Worm (Caenorhabditis elegans) whole organism, mixed stage, embryonic: ENCODE data around the gene ZK686.1.

ENCODE experiments used
- M03D4.4 ChIP-seq: sonication (generic microtip); optimal IDR thresholded peaks from 2 replicates; lab custom pipeline; 2017; ENCODE audit warnings: mild to moderate bottlenecking, missing genetic modification characterization, missing compliant biosample characterization
- bed-3 ChIP-seq: fragments of 200-800 bp; sonication (Bioruptor generic); optimal IDR thresholded peaks from 3 replicates; lab custom pipeline; 2018; ENCODE audit warnings: mild to moderate bottlenecking, missing genetic modification characterization, moderate library complexity, missing compliant biosample characterization
- blmp-1 ChIP-seq: fragments of 150-350 bp; optimal IDR thresholded peaks from 2 replicates; lab custom pipeline; 2014; ENCODE audit warnings: missing biosample characterization, missing genetic modification characterization
- ceh-39 ChIP-seq: fragments of 150-350 bp; optimal IDR thresholded peaks from 2 replicates; lab custom pipeline; 2014; ENCODE audit warnings: missing biosample characterization, missing genetic modification characterization
- ceh-43 ChIP-seq: fragments of 200-800 bp; sonication (Bioruptor generic); optimal IDR thresholded peaks from 2 replicates; lab custom pipeline; 2018; ENCODE audit warnings: mild to moderate bottlenecking, missing genetic modification characterization, moderate library complexity, missing compliant biosample characterization
- ceh-83 ChIP-seq: fragments of 200-800 bp; sonication (Bioruptor generic); optimal IDR thresholded peaks from 2 replicates; lab custom pipeline; 2018; ENCODE audit warnings: mild to moderate bottlenecking, missing genetic modification characterization, missing compliant biosample characterization
- ces-1 ChIP-seq: fragments of 150-350 bp; optimal IDR thresholded peaks from 2 replicates; lab custom pipeline; 2014; ENCODE audit warnings: missing biosample characterization, missing genetic modification reagents, missing genetic modification characterization
- cnd-1 ChIP-seq: fragments of 200-800 bp; sonication (Bioruptor generic); optimal IDR thresholded peaks from 2 replicates; lab custom pipeline; 2018; ENCODE audit warnings: mild to moderate bottlenecking, missing genetic modification characterization, missing compliant biosample characterization
- drap-1 ChIP-seq: fragments of 200-800 bp; sonication (Bioruptor generic); optimal IDR thresholded peaks from 3 replicates; lab custom pipeline; 2018; ENCODE audit warnings: mild to moderate bottlenecking, missing genetic modification characterization, missing compliant biosample characterization
- elt-1 ChIP-seq: sonication (generic microtip); optimal IDR thresholded peaks from 2 replicates; lab custom pipeline; 2017; ENCODE audit warnings: missing genetic modification characterization, mild to moderate bottlenecking, missing compliant biosample characterization, antibody characterized with exemption, moderate library complexity, borderline replicate concordance; ENCODE audit not compliant: insufficient read depth
- elt-3 ChIP-seq: fragments of 150-350 bp; optimal IDR thresholded peaks from 2 replicates; lab custom pipeline; 2014; ENCODE audit warnings: missing biosample characterization, missing genetic modification characterization
- flh-1 ChIP-seq: fragments of 200-800 bp; sonication (Bioruptor generic); optimal IDR thresholded peaks from 2 replicates; lab custom pipeline; 2018; ENCODE audit warnings: mild to moderate bottlenecking, missing genetic modification characterization, moderate library complexity, missing compliant biosample characterization
- ham-2 ChIP-seq: fragments of 200-800 bp; sonication (Bioruptor generic); optimal IDR thresholded peaks from 2 replicates; lab custom pipeline; 2018; ENCODE audit warnings: mild to moderate bottlenecking, missing genetic modification characterization, missing compliant biosample characterization
- hlh-1 ChIP-seq: fragments of 150-350 bp; optimal IDR thresholded peaks from 2 replicates; lab custom pipeline; 2014; ENCODE audit warnings: missing biosample characterization, missing genetic modification reagents, missing genetic modification characterization
- lin-13 ChIP-seq: fragments of 150-350 bp; optimal IDR thresholded peaks from 2 replicates; lab custom pipeline; 2014; ENCODE audit warnings: missing biosample characterization, missing genetic modification characterization
- lin-32 ChIP-seq: fragments of 200-800 bp; sonication (Bioruptor generic); optimal IDR thresholded peaks from 2 replicates; lab custom pipeline; 2018; ENCODE audit warnings: mild to moderate bottlenecking, missing genetic modification characterization, missing compliant biosample characterization
- lsy-2 ChIP-seq: fragments of 150-350 bp; optimal IDR thresholded peaks from 2 replicates; lab custom pipeline; 2014; ENCODE audit warnings: missing biosample characterization, missing genetic modification characterization
- mab-5 ChIP-seq: fragments of 150-350 bp; optimal IDR thresholded peaks from 2 replicates; lab custom pipeline; 2014; ENCODE audit warnings: missing biosample characterization, missing genetic modification characterization
- mep-1 ChIP-seq: fragments of 150-350 bp; optimal IDR thresholded peaks from 2 replicates; lab custom pipeline; 2017; ENCODE audit warnings: missing biosample characterization, missing genetic modification reagents, missing genetic modification characterization, inconsistent platforms
- mls-2 ChIP-seq: sonication (generic microtip); optimal IDR thresholded peaks from 2 replicates; lab custom pipeline; 2016; ENCODE audit warnings: mild to moderate bottlenecking, missing genetic modification characterization, moderate library complexity, missing compliant biosample characterization
- nhr-12 ChIP-seq: fragments of 150-350 bp; optimal IDR thresholded peaks from 2 replicates; lab custom pipeline; 2014; ENCODE audit warnings: missing biosample characterization, missing genetic modification characterization
- nhr-2 ChIP-seq: fragments of 150-350 bp; optimal IDR thresholded peaks from 2 replicates; lab custom pipeline; 2014; ENCODE audit warnings: missing biosample characterization, missing genetic modification characterization
- nhr-237 ChIP-seq: fragments of 150-350 bp; optimal IDR thresholded peaks from 2 replicates; lab custom pipeline; 2014; ENCODE audit warnings: missing biosample characterization, missing genetic modification characterization
- nhr-28 ChIP-seq: fragments of 150-350 bp; optimal IDR thresholded peaks from 2 replicates; lab custom pipeline; 2014; ENCODE audit warnings: missing biosample characterization, missing genetic modification characterization
- nhr-76 ChIP-seq: sonication (generic microtip); optimal IDR thresholded peaks from 2 replicates; lab custom pipeline; 2017; ENCODE audit warnings: missing biosample characterization, missing genetic modification characterization
- pha-4 ChIP-seq: fragments of 150-350 bp; optimal IDR thresholded peaks from 2 replicates; lab custom pipeline; 2018; ENCODE audit warnings: missing biosample characterization, missing genetic modification reagents, missing genetic modification characterization
- snpc-4 ChIP-seq: fragments of 150-350 bp; optimal IDR thresholded peaks from 2 replicates; lab custom pipeline; 2014; ENCODE audit warnings: missing biosample characterization, missing genetic modification characterization
- sptf-1 ChIP-seq: sonication (generic microtip); optimal IDR thresholded peaks from 2 replicates; lab custom pipeline; 2017; ENCODE audit warnings: mild to moderate bottlenecking, missing genetic modification characterization, moderate library complexity, missing compliant biosample characterization
- tbx-8 ChIP-seq: fragments of 200-800 bp; sonication (Bioruptor generic); optimal IDR thresholded peaks from 2 replicates; lab custom pipeline; 2018; ENCODE audit warnings: mild to moderate bottlenecking, missing genetic modification characterization, moderate library complexity, missing compliant biosample characterization
- unc-120 ChIP-seq: sonication (generic microtip); optimal IDR thresholded peaks from 2 replicates; lab custom pipeline; 2017; ENCODE audit warnings: missing genetic modification characterization, missing compliant biosample characterization; ENCODE audit not compliant: poor library complexity, severe bottlenecking
- unc-39 ChIP-seq: fragments of 150-350 bp; optimal IDR thresholded peaks from 2 replicates; lab custom pipeline; 2014; ENCODE audit warnings: missing biosample characterization, missing genetic modification characterization
- unc-62 ChIP-seq: fragments of 150-350 bp; optimal IDR thresholded peaks from 2 replicates; lab custom pipeline; 2014; ENCODE audit warnings: missing biosample characterization, missing genetic modification reagents, missing genetic modification characterization
- zip-8 ChIP-seq: fragments of 150-350 bp; optimal IDR thresholded peaks from 2 replicates; lab custom pipeline; 2014; ENCODE audit warnings: missing biosample characterization, missing genetic modification characterization
- ztf-11 ChIP-seq: fragments of 150-350 bp; optimal IDR thresholded peaks from 2 replicates; lab custom pipeline; 2014; ENCODE audit warnings: missing biosample characterization, missing genetic modification characterization

ZK686.1 gene

DNA sequence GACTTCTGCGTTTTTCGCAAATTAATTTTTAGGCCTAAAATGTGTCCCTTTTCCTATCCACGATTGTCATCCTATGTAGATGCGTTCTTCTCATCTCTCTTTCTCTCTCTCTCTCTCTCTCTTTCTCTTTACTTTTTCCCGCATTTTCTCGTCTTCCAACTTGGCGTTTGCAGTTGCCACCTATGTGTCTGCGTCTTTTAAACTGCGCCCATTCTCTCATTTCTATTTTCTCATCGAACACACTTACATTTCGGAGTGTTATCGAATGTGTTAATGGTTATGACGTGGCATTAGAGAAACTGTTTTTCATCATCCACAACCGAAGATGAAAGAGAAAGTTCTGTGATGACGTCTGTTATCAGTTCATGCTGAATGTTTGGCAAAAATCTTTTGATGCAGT, 44.4 kb upstream of the ZK686.1 start:
- TF ChIP-seq mab-5 (tag; lab: Kevin White, UChicago) (no peak), unc-62 (peak; percentile 47), unc-120 (peak; percentile 74), bed-3 (GFP tag; lab: Kevin White, UChicago) (no peak), blmp-1 (tag; lab: Kevin White, UChicago) (peak; percentile 38), lin-32 (GFP tag; lab: Kevin White, UChicago) (no peak), M03D4.4 (tag; lab: Kevin White, UChicago) (peak; percentile 33), flh-1 (GFP tag; lab: Kevin White, UChicago) (no peak), pha-4 (peak; percentile 49), zip-8 (tag; lab: Kevin White, UChicago) (no peak), hlh-1 (tag; lab: Kevin White, UChicago) (peak; percentile 67), snpc-4 (no peak), tbx-8 (GFP tag; lab: Kevin White, UChicago) (no peak)

DNA sequence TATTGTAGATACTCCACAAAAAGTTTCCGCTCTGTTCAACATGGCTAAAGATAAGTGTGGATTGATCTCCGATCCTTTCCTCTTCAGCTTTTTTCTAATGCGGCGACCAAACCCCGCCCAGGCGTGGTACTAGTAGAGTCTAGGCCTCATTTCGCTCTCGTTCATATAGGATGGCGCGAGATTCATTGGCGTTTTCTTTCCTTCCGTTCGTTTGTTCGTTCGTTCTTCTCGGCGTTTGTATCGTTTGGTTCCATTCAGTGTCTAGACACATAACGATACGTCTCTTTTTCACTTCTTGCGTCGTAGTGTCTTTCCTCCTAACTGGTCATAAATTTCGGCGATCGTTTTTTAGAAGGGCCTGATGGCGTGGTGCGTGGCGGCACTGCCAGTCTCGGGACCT, 43.9 kb upstream of the ZK686.1 start:
- TF ChIP-seq mep-1 (tag; lab: Kevin White, UChicago) (no peak), lsy-2 (tag; lab: Kevin White, UChicago) (no peak), zip-8 (tag; lab: Kevin White, UChicago) (no peak), bed-3 (GFP tag; lab: Kevin White, UChicago) (no peak), cnd-1 (no peak), ces-1 (GFP tag; lab: Kevin White, UChicago) (no peak), mls-2 (tag; lab: Kevin White, UChicago) (no peak), unc-62 (no peak), ceh-43 (GFP tag; lab: Kevin White, UChicago) (no peak), mab-5 (tag; lab: Kevin White, UChicago) (no peak), elt-1 (no peak), ceh-39 (no peak), lin-13 (no peak)

- peak; percentile 66 for TF ChIP-seq pha-4
- peak; percentile 60 for TF ChIP-seq ham-2 (GFP tag; lab: Kevin White, UChicago)
- peak; percentile 50 for TF ChIP-seq drap-1 (GFP tag; lab: Kevin White, UChicago)
- TF ChIP-seq unc-39 (tag; lab: Kevin White, UChicago) = no peak
- no peak for TF ChIP-seq nhr-28 (tag; lab: Kevin White, UChicago)
- peak; percentile 78 for TF ChIP-seq nhr-237
- no peak for TF ChIP-seq lin-32 (GFP tag; lab: Kevin White, UChicago)
- peak; percentile 15 for TF ChIP-seq ces-1 (GFP tag; lab: Kevin White, UChicago)
- peak; percentile 68 for TF ChIP-seq sptf-1 (tag; lab: Kevin White, UChicago)
- peak; percentile 48 for TF ChIP-seq M03D4.4 (tag; lab: Kevin White, UChicago)
- TF ChIP-seq unc-120 = peak; percentile 95
- TF ChIP-seq snpc-4 = no peak
- TF ChIP-seq ztf-11 = no peak
- peak; percentile 76 for TF ChIP-seq hlh-1 (tag; lab: Kevin White, UChicago)
- TF ChIP-seq lin-13 = peak; percentile 4
- peak; percentile 22 for TF ChIP-seq mls-2 (tag; lab: Kevin White, UChicago)
- peak; percentile 90 for TF ChIP-seq unc-62
- TF ChIP-seq, all 35 proteins: peak for 12
Observed at ce11 chrIII:7729534-7730061, 43.3 kb upstream of the ZK686.1 start, which contains the start of gene ZK112.4. ZK112.4 (minus strand) TSS chrIII:7730011.

DNA sequence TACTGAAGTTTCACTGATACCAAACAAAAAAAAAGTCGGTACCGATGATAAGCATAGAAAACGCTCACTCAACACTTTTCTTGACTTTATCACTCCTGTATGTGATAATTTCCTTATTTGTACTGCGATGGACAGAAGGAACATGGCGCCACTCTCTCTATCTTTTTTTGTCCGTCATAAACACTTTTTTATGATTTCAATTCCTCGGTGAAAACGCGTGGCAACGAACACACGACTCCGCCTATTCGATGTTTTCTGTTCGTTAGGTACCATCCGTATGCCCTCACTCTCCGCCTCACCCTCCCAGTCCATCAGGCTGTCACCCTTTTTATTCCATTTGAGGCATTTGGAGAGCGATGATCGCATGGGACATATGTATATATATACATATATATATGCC, 42.6 kb upstream of the ZK686.1 start:
- TF ChIP-seq cnd-1 (peak; percentile 68), nhr-76 (tag; lab: Kevin White, UChicago) (no peak), bed-3 (GFP tag; lab: Kevin White, UChicago) (no peak), mls-2 (tag; lab: Kevin White, UChicago) (no peak), elt-3 (tag; lab: Kevin White, UChicago) (no peak), ceh-83 (GFP tag; lab: Kevin White, UChicago) (no peak), nhr-12 (tag; lab: Kevin White, UChicago) (no peak)

ce11 chrIII:7731085-7731484, 41.8 kb upstream of the ZK686.1 start:
- TF ChIP-seq ces-1 (GFP tag; lab: Kevin White, UChicago) (no peak), tbx-8 (GFP tag; lab: Kevin White, UChicago) (no peak), unc-39 (tag; lab: Kevin White, UChicago) (no peak), hlh-1 (tag; lab: Kevin White, UChicago) (no peak), nhr-2 (tag; lab: Kevin White, UChicago) (no peak), ceh-83 (GFP tag; lab: Kevin White, UChicago) (no peak), ceh-39 (no peak), snpc-4 (no peak), ham-2 (GFP tag; lab: Kevin White, UChicago) (no peak), ceh-43 (GFP tag; lab: Kevin White, UChicago) (no peak), drap-1 (GFP tag; lab: Kevin White, UChicago) (no peak), elt-3 (tag; lab: Kevin White, UChicago) (no peak), elt-1 (no peak), lin-13 (no peak), unc-62 (no peak)
